Fruit fly (Drosophila melanogaster): ENCODE measurements around the gene CG17726.

The CG17726 gene

dm6 chr3R:11200885-11201421, 25.6 kb upstream of the CG17726 start (continued):
- TF ChIP-seq HmgZ (tag; optimal IDR thresholded peaks at IDR 0.05) (peak; percentile 26), twi (tag; optimal IDR thresholded peaks at IDR 0.05) (no peak), CG6765 (GFP tag; optimal IDR thresholded peaks at IDR 0.05) (no peak), CG8765 (GFP tag; IDR thresholded peaks at IDR 0.05) (no peak), fd102C (GFP tag; optimal IDR thresholded peaks at IDR 0.05) (no peak), CG2199 (GFP tag; IDR thresholded peaks at IDR 0.05) (no peak), Xrp1 (GFP tag; IDR thresholded peaks at IDR 0.05) (no peak), Dp (GFP tag; optimal IDR thresholded peaks at IDR 0.05) (no peak), org-1 (GFP tag; optimal IDR thresholded peaks at IDR 0.05) (no peak), CG1792 (GFP tag; optimal IDR thresholded peaks at IDR 0.05) (no peak), phol (tag; optimal IDR thresholded peaks at IDR 0.05) (peak; percentile 53), CG4617 (GFP tag; optimal IDR thresholded peaks at IDR 0.05; ENCODE audit: borderline replicate concordance) (no peak), hkb (optimal IDR thresholded peaks at IDR 0.05) (no peak), hkb (GFP tag; IDR thresholded peaks at IDR 0.05) (peak; percentile 60; the same call in 1 of the 2 replicates), eyg (GFP tag; optimal IDR thresholded peaks at IDR 0.05) (no peak), CG10543 (GFP tag; optimal IDR thresholded peaks at IDR 0.05) (no peak), Hr3 (GFP tag; optimal IDR thresholded peaks at IDR 0.05) (peak; percentile 41), Ada2b (GFP tag; IDR thresholded peaks at IDR 0.05) (peak; percentile 57), CG14014 (GFP tag; IDR thresholded peaks at IDR 0.05) (no peak), CG18011 (GFP tag; optimal IDR thresholded peaks at IDR 0.05) (no peak), lab (GFP tag; optimal IDR thresholded peaks at IDR 0.05) (peak; percentile 81), CTCF (GFP tag; optimal IDR thresholded peaks at IDR 0.05) (no peak), luna (GFP tag; optimal IDR thresholded peaks at IDR 0.05) (no peak), CG3281 (GFP tag; optimal IDR thresholded peaks at IDR 0.05) (peak; percentile 63), gfzf (GFP tag; optimal IDR thresholded peaks at IDR 0.05) (no peak), CG12299 (tag; optimal IDR thresholded peaks at IDR 0.05) (no peak), Nf-YC (tag; optimal IDR thresholded peaks at IDR 0.05) (no peak), Eip74EF (GFP tag; optimal IDR thresholded peaks at IDR 0.05) (no peak), insv (GFP tag; optimal IDR thresholded peaks at IDR 0.05) (no peak), crc (GFP tag; optimal IDR thresholded peaks at IDR 0.05) (no peak), NC2β (GFP tag; optimal IDR thresholded peaks at IDR 0.05) (no peak), Bgb (GFP tag; IDR thresholded peaks at IDR 0.05; ENCODE audit: partially characterized antibody) (no peak), CG12744 (GFP tag; optimal IDR thresholded peaks at IDR 0.05) (no peak), CG18476 (GFP tag; optimal IDR thresholded peaks at IDR 0.05) (peak; percentile 37), NC2α (GFP tag; optimal IDR thresholded peaks at IDR 0.05) (no peak), trem (tag; optimal IDR thresholded peaks at IDR 0.05) (no peak), CG12391 (tag; optimal IDR thresholded peaks at IDR 0.05) (peak; percentile 60), HLH3B (GFP tag; IDR thresholded peaks at IDR 0.05) (peak; percentile 50), NK7.1 (GFP tag; optimal IDR thresholded peaks at IDR 0.05) (peak; percentile 13), bowl (GFP tag; IDR thresholded peaks at IDR 0.05) (no peak), CG4730 (GFP tag; IDR thresholded peaks at IDR 0.05) (no peak), CG11723 (GFP tag; optimal IDR thresholded peaks at IDR 0.05) (no peak), CG3407 (GFP tag; optimal IDR thresholded peaks at IDR 0.05) (peak; percentile 25), CG7745 (tag; optimal IDR thresholded peaks at IDR 0.05) (no peak), ab (GFP tag; optimal IDR thresholded peaks at IDR 0.05) (no peak), B-H2 (GFP tag; optimal IDR thresholded peaks at IDR 0.05) (no peak), cg (GFP tag; optimal IDR thresholded peaks at IDR 0.05) (no peak), CG16779 (GFP tag; IDR thresholded peaks at IDR 0.05) (no peak), CG7987 (GFP tag; optimal IDR thresholded peaks at IDR 0.05) (no peak), unc-4 (GFP tag; IDR thresholded peaks at IDR 0.05; ENCODE audit: partially characterized antibody) (no peak), CG6854 (GFP tag; optimal IDR thresholded peaks at IDR 0.05) (peak; percentile 26)

Measured in whole organism, embryonic.